Fruit fly (Drosophila melanogaster): ENCODE results near the gene CG8664.

Gene CG8664

DNA sequence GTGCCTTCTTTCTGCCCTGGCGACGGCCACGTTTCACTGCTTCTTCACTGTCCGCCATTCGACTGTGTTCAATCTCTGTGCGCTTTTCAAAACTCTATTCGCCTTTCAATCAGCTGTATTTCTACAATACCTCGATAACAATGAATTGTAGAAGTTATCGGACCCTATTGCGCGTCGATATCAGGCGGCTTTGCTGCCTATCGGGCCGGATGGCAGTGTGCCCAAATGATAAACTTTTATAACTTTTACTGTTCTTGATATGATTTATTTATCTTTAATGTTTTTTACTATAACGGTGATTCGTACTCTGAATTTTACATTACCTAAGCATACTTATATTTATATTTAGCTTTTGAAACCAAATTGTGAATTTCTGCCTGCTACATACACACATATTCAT is 37.7 kb downstream of the CG8664 start, which contains the start of gene CG8915 (continued):
- TF ChIP-seq Usf (GFP tag; optimal IDR thresholded peaks at IDR 0.05): no peak
- TF ChIP-seq fru (optimal IDR thresholded peaks at IDR 0.05): no peak
- TF ChIP-seq mld (GFP tag; IDR thresholded peaks at IDR 0.05; ENCODE audit: partially characterized antibody): no peak
- TF ChIP-seq CG11560 (tag; IDR thresholded peaks at IDR 0.05): no peak
- TF ChIP-seq hb (GFP tag; IDR thresholded peaks at IDR 0.05; ENCODE audit: partially characterized antibody): no peak; the same call in 2 of the 3 replicates
- TF ChIP-seq CG12236 (GFP tag; optimal IDR thresholded peaks at IDR 0.05): no peak
- no peak for TF ChIP-seq croc (GFP tag; conservative IDR thresholded peaks at IDR 0.05)
- TF ChIP-seq Taf1 (GFP tag; IDR thresholded peaks at IDR 0.05): no peak
- no peak for TF ChIP-seq Chrac-16 (GFP tag; optimal IDR thresholded peaks at IDR 0.05)
- TF ChIP-seq CG9609 (GFP tag; optimal IDR thresholded peaks at IDR 0.05): no peak
- TF ChIP-seq H15 (GFP tag; IDR thresholded peaks at IDR 0.05): no peak
- TF ChIP-seq Opbp (GFP tag; IDR thresholded peaks at IDR 0.05; ENCODE audit: partially characterized antibody): peak; percentile 66; the same call in 2 of the 3 replicates
- no peak for TF ChIP-seq dimm (GFP tag; IDR thresholded peaks at IDR 0.05)
- no peak for TF ChIP-seq gt (GFP tag; IDR thresholded peaks at IDR 0.05)
- no peak for TF ChIP-seq Dfd (GFP tag; optimal IDR thresholded peaks at IDR 0.05)
- no peak for TF ChIP-seq Side (GFP tag; optimal IDR thresholded peaks at IDR 0.05)
- TF ChIP-seq jing (GFP tag; optimal IDR thresholded peaks at IDR 0.05): no peak
- TF ChIP-seq mam (GFP tag; optimal IDR thresholded peaks at IDR 0.05): no peak
- TF ChIP-seq CG11504 (tag; optimal IDR thresholded peaks at IDR 0.05): no peak
- no peak for TF ChIP-seq CG10321 (GFP tag; IDR thresholded peaks at IDR 0.05)
- TF ChIP-seq CG17186 (GFP tag; optimal IDR thresholded peaks at IDR 0.05): peak; percentile 16
- TF ChIP-seq CG18764 (GFP tag; optimal IDR thresholded peaks at IDR 0.05): no peak
- no peak for TF ChIP-seq CG18476 (GFP tag; optimal IDR thresholded peaks at IDR 0.05)
- TF ChIP-seq Dll (GFP tag; IDR thresholded peaks at IDR 0.05; ENCODE audit: partially characterized antibody): peak; percentile 62; the same call in 3 of the 4 replicates
- TF ChIP-seq odd (GFP tag; optimal IDR thresholded peaks at IDR 0.05): no peak
- no peak for TF ChIP-seq Dip2 (GFP tag; IDR thresholded peaks at IDR 0.05)
- TF ChIP-seq cas (GFP tag; IDR thresholded peaks at IDR 0.05): no peak
- TF ChIP-seq CG6765 (GFP tag; optimal IDR thresholded peaks at IDR 0.05): no peak
- no peak for TF ChIP-seq dan (GFP tag; IDR thresholded peaks at IDR 0.05)
- TF ChIP-seq HmgZ (tag; optimal IDR thresholded peaks at IDR 0.05): no peak
- no peak for TF ChIP-seq CG7357 (GFP tag; IDR thresholded peaks at IDR 0.05)
- TF ChIP-seq tll (GFP tag; optimal IDR thresholded peaks at IDR 0.05): no peak
- no peak for TF ChIP-seq CG4854 (GFP tag; optimal IDR thresholded peaks at IDR 0.05)
- no peak for TF ChIP-seq ab (GFP tag; optimal IDR thresholded peaks at IDR 0.05)
- no peak for TF ChIP-seq aop (GFP tag; IDR thresholded peaks at IDR 0.05)
- no peak for TF ChIP-seq ash1 (GFP tag; optimal IDR thresholded peaks at IDR 0.05)
- TF ChIP-seq CG8944 (GFP tag; optimal IDR thresholded peaks at IDR 0.05): no peak
- no peak for TF ChIP-seq CG33213 (GFP tag; optimal IDR thresholded peaks at IDR 0.05)
- peak; percentile 25 for TF ChIP-seq CG1603 (tag; optimal IDR thresholded peaks at IDR 0.05)
- no peak for TF ChIP-seq danr (GFP tag; IDR thresholded peaks at IDR 0.05)
- no peak for TF ChIP-seq corto (GFP tag; optimal IDR thresholded peaks at IDR 0.05)
- no peak for TF ChIP-seq CG11398 (GFP tag; optimal IDR thresholded peaks at IDR 0.05)
- TF ChIP-seq ewg (GFP tag; optimal IDR thresholded peaks at IDR 0.05): no peak
- TF ChIP-seq CG2129 (GFP tag; IDR thresholded peaks at IDR 0.05; ENCODE audit: partially characterized antibody): no peak
- no peak for TF ChIP-seq seq (GFP tag; IDR thresholded peaks at IDR 0.05)
- TF ChIP-seq usp (GFP tag; optimal IDR thresholded peaks at IDR 0.05): no peak
- TF ChIP-seq vfl (GFP tag; optimal IDR thresholded peaks at IDR 0.05): no peak
- TF ChIP-seq bowl (GFP tag; IDR thresholded peaks at IDR 0.05): no peak
- TF ChIP-seq CG12071 (GFP tag; optimal IDR thresholded peaks at IDR 0.05): no peak
- TF ChIP-seq Hsf (GFP tag; optimal IDR thresholded peaks at IDR 0.05): no peak
- no peak for TF ChIP-seq E2f1 (GFP tag; IDR thresholded peaks at IDR 0.05)
- peak; percentile 54 for TF ChIP-seq tna (GFP tag; IDR thresholded peaks at IDR 0.05; ENCODE audit: partially characterized antibody)
- TF ChIP-seq run (tag; optimal IDR thresholded peaks at IDR 0.05): no peak
